Worm (Caenorhabditis elegans): ENCODE data around the gene F14F9.3.

DNA sequence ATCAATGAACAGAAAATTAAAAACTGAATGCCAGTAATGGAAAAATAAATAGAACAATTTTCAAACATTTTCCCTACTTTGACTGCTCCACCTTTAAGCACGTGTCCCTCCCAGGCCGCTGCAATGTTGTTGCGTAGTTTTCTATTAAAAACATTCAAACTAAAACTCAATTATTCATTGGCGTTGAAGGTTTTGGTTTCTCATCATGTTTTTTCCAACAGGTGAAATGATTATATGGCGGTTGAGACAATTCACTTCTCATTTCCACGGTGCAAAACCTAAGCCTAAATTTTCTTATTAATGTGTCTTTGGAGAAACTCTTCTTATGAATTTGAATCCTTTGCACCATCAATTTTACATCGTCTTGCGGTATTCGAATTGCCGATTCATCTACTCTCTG, 12.9 kb downstream of the F14F9.3 start, which contains the start of gene srh-130:
- TF ChIP-seq tra-4 (tag; optimal IDR thresholded peaks at IDR 0.05) (no peak), flt-1 (GFP tag; IDR thresholded peaks at IDR 0.05) (no peak), ama-1 (optimal IDR thresholded peaks at IDR 0.05) (no peak)

Measured in whole organism, early embryonic.